Fruit fly (Drosophila melanogaster): Measurements from ENCODE around the gene abo.
A peak's percentile ranks its signal among the peaks of the same experiment; 100 is the strongest.

The abo gene

DNA sequence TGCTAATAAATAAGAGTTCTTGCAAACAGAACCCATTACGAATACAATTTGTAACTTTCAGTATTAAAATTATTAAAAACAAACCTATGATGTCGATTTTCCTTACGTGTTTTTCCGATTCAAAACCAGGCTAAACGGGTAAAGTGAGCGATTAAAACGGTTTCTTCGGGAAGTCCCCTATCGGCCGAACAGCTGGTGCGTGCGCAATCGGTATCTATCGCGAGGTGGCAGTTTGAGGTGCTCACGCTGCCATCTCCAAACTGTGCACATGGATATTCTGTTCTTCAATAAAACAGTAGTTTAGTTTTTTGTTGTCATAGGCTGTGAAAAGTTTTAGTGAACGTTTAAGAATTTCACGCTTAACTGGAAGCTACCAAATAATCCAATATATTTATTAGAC is 14.1 kb upstream of the abo start, which contains the start of gene TTLL4A:
TTLL4A (plus strand) TSS at position 240 of the 400 bp plus-strand sequence.
- peak; percentile 68 for TF ChIP-seq Hr83 (GFP tag; optimal IDR thresholded peaks at IDR 0.05; ENCODE audit: poor library complexity, severe bottlenecking)
- TF ChIP-seq foxo (GFP tag; optimal IDR thresholded peaks at IDR 0.05), result no peak
- TF ChIP-seq tai (GFP tag; optimal IDR thresholded peaks at IDR 0.05), result peak; percentile 57
- peak; percentile 17 for TF ChIP-seq sv (GFP tag; optimal IDR thresholded peaks at IDR 0.05)
- peak; percentile 45 for TF ChIP-seq woc (GFP tag; optimal IDR thresholded peaks at IDR 0.05)
- peak; percentile 18 for TF ChIP-seq sage (GFP tag; optimal IDR thresholded peaks at IDR 0.05)
- no peak for TF ChIP-seq Rel (GFP tag; optimal IDR thresholded peaks at IDR 0.05)
- TF ChIP-seq Rel (tag; optimal IDR thresholded peaks at IDR 0.05), result peak; percentile 100
- TF ChIP-seq OdsH (GFP tag; optimal IDR thresholded peaks at IDR 0.05), result no peak
- TF ChIP-seq Myc (optimal IDR thresholded peaks at IDR 0.05), result peak; percentile 22
- no peak for TF ChIP-seq dl (GFP tag; optimal IDR thresholded peaks at IDR 0.05; ENCODE audit: insufficient read depth in 1 of 2, partially characterized antibody in 2 of 2)
- TF ChIP-seq brk (GFP tag; optimal IDR thresholded peaks at IDR 0.05), result peak; percentile 58
- TF ChIP-seq Hnf4 (GFP tag; optimal IDR thresholded peaks at IDR 0.05), result peak; percentile 68

DNA sequence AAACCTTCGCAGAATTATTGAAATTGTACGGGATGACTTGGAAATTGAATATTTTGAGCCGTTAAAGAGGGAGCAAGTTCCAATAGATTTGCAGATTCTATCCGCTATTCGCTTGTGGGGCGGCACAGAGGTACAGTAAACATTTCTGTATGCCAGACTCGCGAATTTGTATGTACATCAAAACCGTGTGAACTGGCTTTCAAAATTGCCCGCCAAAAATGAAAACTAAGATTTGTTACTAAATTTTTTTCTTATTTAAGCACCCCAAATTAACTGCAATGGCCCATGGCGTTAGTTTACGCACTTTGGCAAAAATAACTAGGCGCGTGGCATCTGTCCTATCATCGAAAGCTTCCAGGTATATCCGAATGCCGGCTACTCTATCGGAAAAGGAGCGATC is 12.9 kb upstream of the abo start:
- no peak for TF ChIP-seq dmrt93B (GFP tag; optimal IDR thresholded peaks at IDR 0.05)

- TF ChIP-seq CG32264 (GFP tag; optimal IDR thresholded peaks at IDR 0.05) (no peak), tai (GFP tag; optimal IDR thresholded peaks at IDR 0.05) (peak; percentile 57), CG9705 (GFP tag; optimal IDR thresholded peaks at IDR 0.05) (no peak), Sp1 (GFP tag; optimal IDR thresholded peaks at IDR 0.05) (no peak), sage (GFP tag; optimal IDR thresholded peaks at IDR 0.05) (no peak), usp (GFP tag; optimal IDR thresholded peaks at IDR 0.05) (no peak), Rel (GFP tag; optimal IDR thresholded peaks at IDR 0.05) (no peak), Rel (tag; optimal IDR thresholded peaks at IDR 0.05) (peak; percentile 47), CrebA (GFP tag; optimal IDR thresholded peaks at IDR 0.05; ENCODE audit: borderline replicate concordance) (no peak), h (GFP tag; optimal IDR thresholded peaks at IDR 0.05) (no peak), OdsH (GFP tag; optimal IDR thresholded peaks at IDR 0.05) (peak; percentile 50), lola (GFP tag; optimal IDR thresholded peaks at IDR 0.05) (no peak), Dif (GFP tag; optimal IDR thresholded peaks at IDR 0.05; ENCODE audit: partially characterized antibody) (peak; percentile 61), Hnf4 (GFP tag; optimal IDR thresholded peaks at IDR 0.05) (no peak), N (GFP tag; optimal IDR thresholded peaks at IDR 0.05) (no peak), Hr78 (GFP tag; optimal IDR thresholded peaks at IDR 0.05) (no peak), Mio (GFP tag; optimal IDR thresholded peaks at IDR 0.05) (no peak), woc (GFP tag; optimal IDR thresholded peaks at IDR 0.05) (peak; percentile 28), br (GFP tag; optimal IDR thresholded peaks at IDR 0.05) (no peak), dl (GFP tag; optimal IDR thresholded peaks at IDR 0.05; ENCODE audit: insufficient read depth in 1 of 2, partially characterized antibody in 2 of 2) (no peak), GATAd (GFP tag; optimal IDR thresholded peaks at IDR 0.05) (no peak), rgr (GFP tag; optimal IDR thresholded peaks at IDR 0.05) (no peak), sv (GFP tag; optimal IDR thresholded peaks at IDR 0.05) (peak; percentile 50), jim (GFP tag; optimal IDR thresholded peaks at IDR 0.05) (no peak), Abd-B (GFP tag; optimal IDR thresholded peaks at IDR 0.05) (no peak), ey (GFP tag; optimal IDR thresholded peaks at IDR 0.05) (peak; percentile 44), HLH106 (tag; optimal IDR thresholded peaks at IDR 0.05) (no peak), dmrt93B (GFP tag; optimal IDR thresholded peaks at IDR 0.05) (no peak), dsf (GFP tag; optimal IDR thresholded peaks at IDR 0.05; ENCODE audit: borderline replicate concordance) (no peak), pan (optimal IDR thresholded peaks at IDR 0.05) (no peak), fru (GFP tag; optimal IDR thresholded peaks at IDR 0.05) (no peak), brk (GFP tag; optimal IDR thresholded peaks at IDR 0.05) (peak; percentile 67), psq (GFP tag; optimal IDR thresholded peaks at IDR 0.05) (peak; percentile 49), Hr83 (GFP tag; optimal IDR thresholded peaks at IDR 0.05; ENCODE audit: poor library complexity, severe bottlenecking) (no peak), foxo (GFP tag; optimal IDR thresholded peaks at IDR 0.05) (no peak), Myc (optimal IDR thresholded peaks at IDR 0.05) (no peak), Vsx2 (GFP tag; optimal IDR thresholded peaks at IDR 0.05; ENCODE audit: partially characterized antibody) (peak; percentile 93), Jra (GFP tag; optimal IDR thresholded peaks at IDR 0.05) (no peak), Dfd (GFP tag; optimal IDR thresholded peaks at IDR 0.05) (no peak)
Measured at dm6 chr2L:10987370-10987853, 12.3 kb upstream of the abo start, which contains the start of the genes piwi and CG12253. piwi (minus strand) TSS chr2L:10987420. CG12253 (plus strand) TSS chr2L:10987806.

Data from whole organism, wandering third instar larva.